Worm (Caenorhabditis elegans) whole organism, L1 larva: ENCODE data around the gene F14D7.1.
"Not testable (repeated sequence)": the region's sequence is repeated elsewhere in the genome, so short reads cannot be mapped to it uniquely, and the experiment has no call there.

Source experiments
- Y116A8C.19 ChIP-seq: sonication (generic microtip); optimal IDR thresholded peaks from 2 replicates; lab custom pipeline; 2016; ENCODE audit warnings: missing compliant biosample characterization, missing genetic modification characterization, borderline replicate concordance
- aha-1 ChIP-seq: fragments of 150-350 bp; optimal IDR thresholded peaks from 2 replicates; lab custom pipeline; 2014; ENCODE audit warnings: missing biosample characterization, missing genetic modification characterization
- alr-1 ChIP-seq: fragments of 200-800 bp; sonication (Bioruptor generic); optimal IDR thresholded peaks from 2 replicates; lab custom pipeline; 2018; ENCODE audit warnings: borderline replicate concordance, mild to moderate bottlenecking, missing genetic modification characterization, missing compliant biosample characterization
- aly-2 ChIP-seq: fragments of 150-350 bp; optimal IDR thresholded peaks from 2 replicates; lab custom pipeline; 2014; ENCODE audit warnings: missing biosample characterization, missing genetic modification characterization
- ama-1 ChIP-seq: fragments of 150-350 bp; optimal IDR thresholded peaks from 2 replicates; lab custom pipeline; 2014
- ceh-63 ChIP-seq: fragments of 200-800 bp; sonication (Bioruptor generic); optimal IDR thresholded peaks from 2 replicates; lab custom pipeline; 2018; ENCODE audit warnings: mild to moderate bottlenecking, missing genetic modification characterization, missing compliant biosample characterization
- ceh-8 ChIP-seq: fragments of 200-800 bp; sonication (Bioruptor generic); optimal IDR thresholded peaks from 2 replicates; lab custom pipeline; 2018; ENCODE audit warnings: mild to moderate bottlenecking, missing genetic modification characterization, moderate library complexity, missing compliant biosample characterization
- ceh-82 ChIP-seq, 3 experiments: fragments of 150-350 bp in 1 of 3; sonication (generic microtip) in 2 of 3; optimal IDR thresholded peaks; 2 replicates each; lab custom pipeline; 2014 to 2017; ENCODE audit warnings: missing biosample characterization in 3 of 3, missing genetic modification characterization in 3 of 3
- ceh-88 ChIP-seq: fragments of 200-800 bp; sonication (Bioruptor generic); IDR thresholded peaks from 2 replicates; pipeline ENCODE4 v1.3.6; 2022; ENCODE audit warnings: missing genetic modification characterization, missing compliant biosample characterization
- ceh-90 ChIP-seq: sonication (generic microtip); optimal IDR thresholded peaks from 2 replicates; lab custom pipeline; 2016; ENCODE audit warnings: missing genetic modification characterization, missing compliant biosample characterization
- ces-1 ChIP-seq: fragments of 150-350 bp; optimal IDR thresholded peaks from 2 replicates; lab custom pipeline; 2014; ENCODE audit warnings: missing biosample characterization, missing genetic modification reagents, missing genetic modification characterization
- dsc-1 ChIP-seq: sonication (generic microtip); optimal IDR thresholded peaks from 2 replicates; lab custom pipeline; 2016; ENCODE audit warnings: mild to moderate bottlenecking, missing genetic modification characterization, missing compliant biosample characterization
- egl-13 ChIP-seq: sonication (generic microtip); optimal IDR thresholded peaks from 2 replicates; lab custom pipeline; 2016; ENCODE audit warnings: missing genotype, missing genetic modification reagents, missing genetic modification characterization, missing compliant biosample characterization
- elt-2 ChIP-seq: sonication (generic microtip); optimal IDR thresholded peaks from 2 replicates; lab custom pipeline; 2016; ENCODE audit warnings: missing genetic modification characterization, mild to moderate bottlenecking, inconsistent platforms, missing compliant biosample characterization, missing genetic modification reagents
- fkh-4 ChIP-seq: sonication (generic microtip); optimal IDR thresholded peaks from 2 replicates; lab custom pipeline; 2016; ENCODE audit warnings: missing compliant biosample characterization, missing genetic modification characterization, borderline replicate concordance
- fkh-8 ChIP-seq: sonication (generic microtip); optimal IDR thresholded peaks from 2 replicates; lab custom pipeline; 2016; ENCODE audit warnings: mild to moderate bottlenecking, missing genetic modification characterization, missing compliant biosample characterization
- grh-1 ChIP-seq: fragments of 200-800 bp; sonication (Bioruptor generic); IDR thresholded peaks from 2 replicates; pipeline ENCODE4 v1.3.6; 2022; ENCODE audit warnings: missing genetic modification reagents, missing genetic modification characterization, missing compliant biosample characterization
- hlh-4 ChIP-seq: sonication (generic microtip); optimal IDR thresholded peaks from 2 replicates; lab custom pipeline; 2016; ENCODE audit warnings: mild to moderate bottlenecking, missing genetic modification characterization, missing compliant biosample characterization
- irx-1 ChIP-seq: sonication (generic microtip); optimal IDR thresholded peaks from 2 replicates; lab custom pipeline; 2016; ENCODE audit warnings: missing genetic modification characterization, missing compliant biosample characterization
- isw-1 ChIP-seq: fragments of 200-800 bp; sonication (Bioruptor generic); IDR thresholded peaks from 2 replicates; pipeline ENCODE4 v1.3.6; 2022; ENCODE audit warnings: missing genetic modification characterization, missing compliant biosample characterization
- lin-14 ChIP-seq: fragments of 200-800 bp; sonication (Bioruptor generic); optimal IDR thresholded peaks from 2 replicates; lab custom pipeline; 2018; ENCODE audit warnings: mild to moderate bottlenecking, missing genetic modification characterization, moderate library complexity, missing compliant biosample characterization
- lin-15B ChIP-seq: fragments of 150-350 bp; sonication (generic microtip); optimal IDR thresholded peaks from 3 replicates; lab custom pipeline; 2014; ENCODE audit warnings: missing biosample characterization, missing genetic modification characterization
- lir-3 ChIP-seq: sonication (generic microtip); optimal IDR thresholded peaks from 2 replicates; lab custom pipeline; 2016; ENCODE audit warnings: mild to moderate bottlenecking, missing genetic modification characterization, moderate library complexity, missing compliant biosample characterization; ENCODE audit not compliant: poor library complexity
- nhr-20 ChIP-seq: sonication (generic microtip); optimal IDR thresholded peaks from 2 replicates; lab custom pipeline; 2016; ENCODE audit warnings: mild to moderate bottlenecking, missing genetic modification characterization, missing compliant biosample characterization
- nhr-47 ChIP-seq: sonication (generic microtip); optimal IDR thresholded peaks from 2 replicates; lab custom pipeline; 2016; ENCODE audit warnings: mild to moderate bottlenecking, missing genetic modification characterization, moderate library complexity, missing compliant biosample characterization
- nhr-71 ChIP-seq: sonication (generic microtip); optimal IDR thresholded peaks from 2 replicates; lab custom pipeline; 2016; ENCODE audit warnings: mild to moderate bottlenecking, missing genetic modification characterization, moderate library complexity, missing compliant biosample characterization
- nhr-77 ChIP-seq: fragments of 150-350 bp; optimal IDR thresholded peaks from 2 replicates; lab custom pipeline; 2014; ENCODE audit warnings: missing biosample characterization, missing genetic modification characterization
- nhr-85 ChIP-seq: sonication (generic microtip); peaks from one replicate; lab custom pipeline; 2016; ENCODE audit warnings: missing genetic modification characterization, inconsistent platforms, missing compliant biosample characterization
- pax-3 ChIP-seq: fragments of 200-800 bp; sonication (Bioruptor generic); optimal IDR thresholded peaks from 2 replicates; lab custom pipeline; 2018; ENCODE audit warnings: mild to moderate bottlenecking, missing genetic modification characterization, moderate library complexity, missing compliant biosample characterization
- pqm-1 ChIP-seq: sonication (generic microtip); optimal IDR thresholded peaks from 3 replicates; lab custom pipeline; 2017; ENCODE audit warnings: missing biosample characterization, missing genetic modification characterization
- skn-1 ChIP-seq: fragments of 150-350 bp; optimal IDR thresholded peaks from 2 replicates; lab custom pipeline; 2014; ENCODE audit warnings: missing biosample characterization, missing genetic modification characterization
- snpc-4 ChIP-seq: fragments of 150-350 bp; optimal IDR thresholded peaks from 2 replicates; lab custom pipeline; 2014; ENCODE audit warnings: missing biosample characterization, missing genetic modification characterization
- sox-4 ChIP-seq: sonication (generic microtip); optimal IDR thresholded peaks from 2 replicates; lab custom pipeline; 2016; ENCODE audit warnings: missing genetic modification characterization, missing compliant biosample characterization
- sptf-1 ChIP-seq: fragments of 150-350 bp; optimal IDR thresholded peaks from 2 replicates; lab custom pipeline; 2014; ENCODE audit warnings: missing biosample characterization, missing genetic modification characterization
- sup-37 ChIP-seq: fragments of 200-800 bp; sonication (Bioruptor generic); optimal IDR thresholded peaks from 2 replicates; lab custom pipeline; 2018; ENCODE audit warnings: mild to moderate bottlenecking, missing genetic modification characterization, missing compliant biosample characterization
- tbx-2 ChIP-seq: sonication (generic microtip); optimal IDR thresholded peaks from 2 replicates; lab custom pipeline; 2016; ENCODE audit warnings: missing genetic modification characterization, missing compliant biosample characterization
- unc-62 ChIP-seq: fragments of 150-350 bp; optimal IDR thresholded peaks from 2 replicates; lab custom pipeline; 2014; ENCODE audit warnings: missing biosample characterization, missing genetic modification reagents, missing genetic modification characterization
- unc-98 ChIP-seq: fragments of 200-800 bp; sonication (Bioruptor generic); IDR thresholded peaks from 2 replicates; pipeline ENCODE4 v1.3.6; 2022; ENCODE audit warnings: missing genetic modification characterization, missing compliant biosample characterization
- vab-15 ChIP-seq: sonication (generic microtip); optimal IDR thresholded peaks from 2 replicates; lab custom pipeline; 2017; ENCODE audit warnings: missing genotype, mild to moderate bottlenecking, missing genetic modification characterization, missing compliant biosample characterization
- zip-4 ChIP-seq: fragments of 200-800 bp; sonication (Bioruptor generic); optimal IDR thresholded peaks from 2 replicates; lab custom pipeline; 2018; ENCODE audit warnings: mild to moderate bottlenecking, missing genetic modification characterization, moderate library complexity, missing compliant biosample characterization
- ztf-11 ChIP-seq, 2 experiments: sonication (generic microtip); optimal IDR thresholded peaks; 2 replicates each; lab custom pipeline; 2016 to 2017; ENCODE audit warnings: missing genetic modification characterization in 2 of 2, missing biosample characterization in 1 of 2, missing compliant biosample characterization in 1 of 2

The F14D7.1 gene

ce11 chrV:14283241-14283640 lies 6.0 kb downstream of the F14D7.1 start, which contains the start of gene F40G12.10:
Gene F40G12.10, plus strand, starts transcription at chrV:14283541.
- no peak for TF ChIP-seq pqm-1 (tag; lab: Kevin White, UChicago)
- TF ChIP-seq unc-98 (GFP tag; lab: Robert Waterston, UW), result no peak
- TF ChIP-seq aly-2 (tag; lab: Kevin White, UChicago), result no peak
- TF ChIP-seq fkh-8 (tag; lab: Kevin White, UChicago), result no peak
- TF ChIP-seq ceh-90 (tag; lab: Kevin White, UChicago), result no peak
- TF ChIP-seq tbx-2, result no peak

- TF ChIP-seq nhr-85 (no peak), sup-37 (GFP tag; lab: Kevin White, UChicago) (no peak), nhr-71 (tag; lab: Kevin White, UChicago) (no peak)
- TF ChIP-seq, all 84 proteins: peak for 0
These were observed 7.0 kb downstream of the F14D7.1 start, which contains the start of the genes srt-74 and F40G12.9 for ce11 chrV:14282222-14282709. Gene srt-74, minus strand, starts transcription at chrV:14282322. Gene F40G12.9, plus strand, starts transcription at chrV:14282659.

ce11 chrV:14279777-14280176 lies 9.5 kb downstream of the F14D7.1 start, which contains the start of gene srt-33:
Gene srt-33, minus strand, starts transcription at chrV:14279877.
- no peak for TF ChIP-seq zip-4 (GFP tag; lab: Kevin White, UChicago)
- TF ChIP-seq lin-15B (tag; lab: Kevin White, UChicago), result no peak
- no peak for TF ChIP-seq egl-13 (tag; lab: Kevin White, UChicago)
- no peak for TF ChIP-seq nhr-71 (tag; lab: Kevin White, UChicago)
- TF ChIP-seq grh-1, result no peak
- TF ChIP-seq sptf-1 (tag; lab: Kevin White, UChicago), result no peak
- TF ChIP-seq fkh-4 (tag; lab: Kevin White, UChicago), result no peak
- TF ChIP-seq dsc-1 (tag; lab: Kevin White, UChicago), result no peak
- TF ChIP-seq ceh-88 (GFP tag; lab: Robert Waterston, UW), result no peak
- TF ChIP-seq Y116A8C.19 (tag; lab: Kevin White, UChicago), result no peak
- TF ChIP-seq unc-62, result no peak
- no peak for TF ChIP-seq nhr-77 (tag; lab: Kevin White, UChicago)
- no peak for TF ChIP-seq aly-2 (tag; lab: Kevin White, UChicago)
- TF ChIP-seq lin-14 (GFP tag; lab: Kevin White, UChicago), result no peak
- TF ChIP-seq hlh-4 (tag; lab: Kevin White, UChicago), result no peak
- TF ChIP-seq vab-15 (tag; lab: Kevin White, UChicago), result no peak
- no peak for TF ChIP-seq nhr-47 (tag; lab: Kevin White, UChicago)
- no peak for TF ChIP-seq elt-2
- TF ChIP-seq ceh-63 (GFP tag; lab: Kevin White, UChicago), result no peak

- peak; percentile 40 for TF ChIP-seq snpc-4 (tag; lab: Kevin White, UChicago)
These were observed 11.8 kb downstream of the F14D7.1 start for ce11 chrV:14277456-14277855.

- TF ChIP-seq egl-13 (tag; lab: Kevin White, UChicago); sup-37 (GFP tag; lab: Kevin White, UChicago); alr-1: not testable (repeated sequence)
These were observed 15.0 kb downstream of the F14D7.1 start, which contains the start of gene F40G12.7 for ce11 chrV:14274268-14274667. Gene F40G12.7, plus strand, starts transcription at chrV:14274568.

ce11 chrV:14273019-14273418 lies 16.2 kb downstream of the F14D7.1 start, which contains the start of gene F40G12.6:
Gene F40G12.6, minus strand, starts transcription at chrV:14273119.
- TF ChIP-seq elt-2, result no peak
- no peak for TF ChIP-seq fkh-8 (tag; lab: Kevin White, UChicago)
- no peak for TF ChIP-seq lir-3 (tag; lab: Kevin White, UChicago)
- no peak for TF ChIP-seq ztf-11 (tag; optimal IDR thresholded peaks at IDR 0.05; lab: Kevin White, UChicago)
- no peak for TF ChIP-seq skn-1 (tag; lab: Kevin White, UChicago)
- no peak for TF ChIP-seq fkh-4 (tag; lab: Kevin White, UChicago)
- TF ChIP-seq unc-98 (GFP tag; lab: Robert Waterston, UW), result no peak
- no peak for TF ChIP-seq nhr-20 (tag; lab: Kevin White, UChicago)
- no peak for TF ChIP-seq tbx-2
- TF ChIP-seq nhr-47 (tag; lab: Kevin White, UChicago), result no peak
- no peak for TF ChIP-seq ceh-82 (tag; optimal IDR thresholded peaks at IDR 0.05; lab: Kevin White, UChicago)
- no peak for TF ChIP-seq aha-1
- TF ChIP-seq ama-1, result no peak
- TF ChIP-seq ces-1, result no peak
- no peak for TF ChIP-seq irx-1 (tag; lab: Kevin White, UChicago)
- no peak for TF ChIP-seq sox-4
- TF ChIP-seq pax-3 (tag; lab: Kevin White, UChicago), result no peak
- no peak for TF ChIP-seq ceh-8
- no peak for TF ChIP-seq hlh-4 (tag; lab: Kevin White, UChicago)
- TF ChIP-seq isw-1 (GFP tag; lab: Robert Waterston, UW), result no peak
